Worm (Caenorhabditis elegans) whole organism, L1 larva: ENCODE measurements around the gene srh-236.
"Not testable (repeated sequence)": the region's sequence is repeated elsewhere in the genome, so short reads cannot be mapped to it uniquely, and the experiment has no call there.

Experiments
- C16A3.4 ChIP-seq: fragments of 150-350 bp; optimal IDR thresholded peaks from 2 replicates; lab custom pipeline; 2014; ENCODE audit warnings: missing biosample characterization, missing genetic modification characterization
- C34B4.2 ChIP-seq: sonication (generic microtip); optimal IDR thresholded peaks from 2 replicates; lab custom pipeline; 2017; ENCODE audit warnings: mild to moderate bottlenecking, missing genetic modification characterization, missing compliant biosample characterization
- Y116A8C.19 ChIP-seq: sonication (generic microtip); optimal IDR thresholded peaks from 2 replicates; lab custom pipeline; 2016; ENCODE audit warnings: missing compliant biosample characterization, missing genetic modification characterization, borderline replicate concordance
- aha-1 ChIP-seq: fragments of 150-350 bp; optimal IDR thresholded peaks from 2 replicates; lab custom pipeline; 2014; ENCODE audit warnings: missing biosample characterization, missing genetic modification characterization
- ama-1 ChIP-seq: fragments of 150-350 bp; optimal IDR thresholded peaks from 2 replicates; lab custom pipeline; 2014
- ceh-63 ChIP-seq: fragments of 200-800 bp; sonication (Bioruptor generic); optimal IDR thresholded peaks from 2 replicates; lab custom pipeline; 2018; ENCODE audit warnings: mild to moderate bottlenecking, missing genetic modification characterization, missing compliant biosample characterization
- ceh-8 ChIP-seq: fragments of 200-800 bp; sonication (Bioruptor generic); optimal IDR thresholded peaks from 2 replicates; lab custom pipeline; 2018; ENCODE audit warnings: mild to moderate bottlenecking, missing genetic modification characterization, moderate library complexity, missing compliant biosample characterization
- ceh-88 ChIP-seq: fragments of 200-800 bp; sonication (Bioruptor generic); IDR thresholded peaks from 2 replicates; pipeline ENCODE4 v1.3.6; 2022; ENCODE audit warnings: missing genetic modification characterization, missing compliant biosample characterization
- ceh-90 ChIP-seq: sonication (generic microtip); optimal IDR thresholded peaks from 2 replicates; lab custom pipeline; 2016; ENCODE audit warnings: missing genetic modification characterization, missing compliant biosample characterization
- dpl-1 ChIP-seq, 3 experiments: fragments of 150-350 bp in 2 of 3; sonication (generic microtip) in 1 of 3; optimal IDR thresholded peaks; 2 replicates each; lab custom pipeline; 2014 to 2017; ENCODE audit warnings: missing biosample characterization in 3 of 3, missing genetic modification characterization in 3 of 3, missing genetic modification reagents in 3 of 3
- efl-1 ChIP-seq, 4 experiments: fragments of 150-350 bp; optimal IDR thresholded peaks in 3 of 4; peaks in 1 of 4; 1 replicate in 1 of 4; 2 replicates in 3 of 4; lab custom pipeline; 2014; ENCODE audit warnings: missing biosample characterization in 2 of 4, missing genetic modification characterization in 2 of 4, missing genetic modification reagents in 2 of 4
- efl-3 ChIP-seq: fragments of 200-800 bp; sonication (Bioruptor generic); optimal IDR thresholded peaks from 2 replicates; lab custom pipeline; 2018; ENCODE audit warnings: mild to moderate bottlenecking, missing genetic modification characterization, missing compliant biosample characterization
- egl-13 ChIP-seq: sonication (generic microtip); optimal IDR thresholded peaks from 2 replicates; lab custom pipeline; 2016; ENCODE audit warnings: missing genotype, missing genetic modification reagents, missing genetic modification characterization, missing compliant biosample characterization
- elt-2 ChIP-seq: sonication (generic microtip); optimal IDR thresholded peaks from 2 replicates; lab custom pipeline; 2016; ENCODE audit warnings: missing genetic modification characterization, mild to moderate bottlenecking, inconsistent platforms, missing compliant biosample characterization, missing genetic modification reagents
- ets-5 ChIP-seq: fragments of 200-800 bp; sonication (Bioruptor generic); IDR thresholded peaks from 2 replicates; pipeline ENCODE4 v1.3.6; 2022; ENCODE audit warnings: missing genetic modification characterization, missing compliant biosample characterization
- fkh-10 ChIP-seq: sonication (generic microtip); optimal IDR thresholded peaks from 2 replicates; lab custom pipeline; 2017; ENCODE audit warnings: missing biosample characterization, missing genetic modification reagents, missing genetic modification characterization
- lin-13 ChIP-seq: fragments of 150-350 bp; optimal IDR thresholded peaks from 2 replicates; lab custom pipeline; 2014; ENCODE audit warnings: missing biosample characterization, missing genetic modification reagents, missing genetic modification characterization
- lin-14 ChIP-seq: fragments of 200-800 bp; sonication (Bioruptor generic); optimal IDR thresholded peaks from 2 replicates; lab custom pipeline; 2018; ENCODE audit warnings: mild to moderate bottlenecking, missing genetic modification characterization, moderate library complexity, missing compliant biosample characterization
- lin-39 ChIP-seq: fragments of 150-350 bp; optimal IDR thresholded peaks from 2 replicates; lab custom pipeline; 2014; ENCODE audit warnings: missing biosample characterization, missing genetic modification reagents, missing genetic modification characterization
- mdl-1 ChIP-seq, 2 experiments: fragments of 150-350 bp; optimal IDR thresholded peaks; 2 replicates each; lab custom pipeline; 2014 to 2017; ENCODE audit warnings: missing biosample characterization in 2 of 2, missing genetic modification characterization in 2 of 2, inconsistent platforms in 1 of 2
- nhr-11 ChIP-seq: fragments of 150-350 bp; optimal IDR thresholded peaks from 2 replicates; lab custom pipeline; 2014; ENCODE audit warnings: missing biosample characterization, missing genetic modification characterization
- nhr-19 ChIP-seq: fragments of 200-800 bp; sonication (Bioruptor generic); conservative IDR thresholded peaks from 2 replicates; pipeline ENCODE4 v1.3.6; 2022; ENCODE audit warnings: missing genetic modification characterization, missing compliant biosample characterization
- nhr-20 ChIP-seq: sonication (generic microtip); optimal IDR thresholded peaks from 2 replicates; lab custom pipeline; 2016; ENCODE audit warnings: mild to moderate bottlenecking, missing genetic modification characterization, missing compliant biosample characterization
- nhr-237 ChIP-seq: fragments of 150-350 bp; optimal IDR thresholded peaks from 2 replicates; lab custom pipeline; 2014; ENCODE audit warnings: missing biosample characterization, missing genetic modification characterization
- nhr-28 ChIP-seq: fragments of 150-350 bp; optimal IDR thresholded peaks from 2 replicates; lab custom pipeline; 2014; ENCODE audit warnings: missing biosample characterization, missing genetic modification characterization
- nhr-47 ChIP-seq: sonication (generic microtip); optimal IDR thresholded peaks from 2 replicates; lab custom pipeline; 2016; ENCODE audit warnings: mild to moderate bottlenecking, missing genetic modification characterization, moderate library complexity, missing compliant biosample characterization
- nhr-77 ChIP-seq: fragments of 150-350 bp; optimal IDR thresholded peaks from 2 replicates; lab custom pipeline; 2014; ENCODE audit warnings: missing biosample characterization, missing genetic modification characterization
- nhr-84 ChIP-seq: sonication (generic microtip); optimal IDR thresholded peaks from 2 replicates; lab custom pipeline; 2017; ENCODE audit warnings: missing biosample characterization, missing genetic modification characterization
- nhr-85 ChIP-seq: sonication (generic microtip); peaks from one replicate; lab custom pipeline; 2016; ENCODE audit warnings: missing genetic modification characterization, inconsistent platforms, missing compliant biosample characterization
- nhr-90 ChIP-seq: sonication (generic microtip); optimal IDR thresholded peaks from 2 replicates; lab custom pipeline; 2016; ENCODE audit warnings: mild to moderate bottlenecking, missing genetic modification characterization, missing compliant biosample characterization; ENCODE audit not compliant: poor library complexity
- pax-3 ChIP-seq: fragments of 200-800 bp; sonication (Bioruptor generic); optimal IDR thresholded peaks from 2 replicates; lab custom pipeline; 2018; ENCODE audit warnings: mild to moderate bottlenecking, missing genetic modification characterization, moderate library complexity, missing compliant biosample characterization
- rnt-1 ChIP-seq: sonication (generic microtip); optimal IDR thresholded peaks from 2 replicates; lab custom pipeline; 2016; ENCODE audit warnings: mild to moderate bottlenecking, missing genetic modification characterization, moderate library complexity, missing compliant biosample characterization
- snpc-4 ChIP-seq: fragments of 150-350 bp; optimal IDR thresholded peaks from 2 replicates; lab custom pipeline; 2014; ENCODE audit warnings: missing biosample characterization, missing genetic modification characterization
- snu-23 ChIP-seq: sonication (generic microtip); optimal IDR thresholded peaks from 2 replicates; lab custom pipeline; 2016; ENCODE audit warnings: missing genetic modification characterization, missing compliant biosample characterization
- sox-4 ChIP-seq: sonication (generic microtip); optimal IDR thresholded peaks from 2 replicates; lab custom pipeline; 2016; ENCODE audit warnings: missing genetic modification characterization, missing compliant biosample characterization
- unc-130 ChIP-seq: fragments of 150-350 bp; optimal IDR thresholded peaks from 2 replicates; lab custom pipeline; 2017; ENCODE audit warnings: missing biosample characterization, missing genetic modification characterization, inconsistent platforms
- unc-62 ChIP-seq: fragments of 150-350 bp; optimal IDR thresholded peaks from 2 replicates; lab custom pipeline; 2014; ENCODE audit warnings: missing biosample characterization, missing genetic modification reagents, missing genetic modification characterization
- unc-86 ChIP-seq: sonication (generic microtip); optimal IDR thresholded peaks from 2 replicates; lab custom pipeline; 2016; ENCODE audit warnings: missing genetic modification characterization, missing compliant biosample characterization
- xbp-1 ChIP-seq: sonication (generic microtip); optimal IDR thresholded peaks from 2 replicates; lab custom pipeline; 2016; ENCODE audit warnings: missing genetic modification characterization, missing compliant biosample characterization
- zip-4 ChIP-seq: fragments of 200-800 bp; sonication (Bioruptor generic); optimal IDR thresholded peaks from 2 replicates; lab custom pipeline; 2018; ENCODE audit warnings: mild to moderate bottlenecking, missing genetic modification characterization, moderate library complexity, missing compliant biosample characterization

Gene srh-236

DNA sequence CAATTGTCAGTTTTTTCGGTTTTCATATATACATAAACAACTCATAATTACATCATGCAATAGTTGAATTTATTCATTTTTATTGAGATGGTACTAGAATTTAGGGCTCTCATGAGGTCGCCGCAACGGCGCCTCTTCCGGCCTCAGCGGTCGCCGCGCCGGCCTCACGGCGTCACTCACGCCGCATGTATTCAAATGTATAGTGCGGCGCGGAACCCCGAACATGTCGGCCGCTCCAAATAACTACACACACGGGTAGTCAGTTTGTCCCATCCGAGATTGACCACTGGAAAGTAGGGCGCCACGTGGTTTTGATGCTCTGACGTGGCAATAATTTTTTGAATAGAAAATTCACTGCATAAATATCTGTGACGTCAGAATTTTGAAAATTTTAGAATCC, 45.8 kb upstream of the srh-236 start:
- TF ChIP-seq nhr-84 (no peak), nhr-85 (tag; lab: Kevin White, UChicago) (peak; percentile 11), ceh-90 (tag; lab: Kevin White, UChicago) (no peak)

DNA sequence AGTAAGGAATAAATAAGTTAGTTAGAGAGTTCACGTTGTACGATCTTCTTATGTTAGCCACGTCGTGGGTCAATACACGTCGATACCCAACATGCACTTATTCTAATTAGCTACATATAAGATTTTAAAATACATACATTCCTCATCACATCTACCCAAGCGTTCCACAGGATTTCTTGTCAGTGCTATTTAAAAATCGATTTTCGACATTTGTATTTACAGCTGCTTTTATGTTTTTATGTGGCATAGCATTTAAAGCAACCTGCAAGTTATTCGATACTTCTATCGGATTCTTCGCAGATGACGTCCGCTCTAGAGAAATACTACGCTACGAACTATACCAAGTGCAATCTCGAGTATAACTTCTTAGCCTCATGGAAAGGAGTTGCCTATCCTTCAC, 43.6 kb upstream of the srh-236 start, which contains the start of gene srh-115:
srh-115 (plus strand) TSS at position 301 of the 400 bp plus-strand sequence.
- no peak for TF ChIP-seq lin-39 (tag; lab: Kevin White, UChicago)
- no peak for TF ChIP-seq nhr-77
- no peak for TF ChIP-seq dpl-1 (GFP tag; optimal IDR thresholded peaks at IDR 0.05; lab: Kevin White, UChicago)
- TF ChIP-seq sox-4 (tag; lab: Kevin White, UChicago): no peak
- no peak for TF ChIP-seq unc-62 (GFP tag; lab: Kevin White, UChicago)
- TF ChIP-seq nhr-19 (GFP tag; lab: Robert Waterston, UW): no peak

DNA sequence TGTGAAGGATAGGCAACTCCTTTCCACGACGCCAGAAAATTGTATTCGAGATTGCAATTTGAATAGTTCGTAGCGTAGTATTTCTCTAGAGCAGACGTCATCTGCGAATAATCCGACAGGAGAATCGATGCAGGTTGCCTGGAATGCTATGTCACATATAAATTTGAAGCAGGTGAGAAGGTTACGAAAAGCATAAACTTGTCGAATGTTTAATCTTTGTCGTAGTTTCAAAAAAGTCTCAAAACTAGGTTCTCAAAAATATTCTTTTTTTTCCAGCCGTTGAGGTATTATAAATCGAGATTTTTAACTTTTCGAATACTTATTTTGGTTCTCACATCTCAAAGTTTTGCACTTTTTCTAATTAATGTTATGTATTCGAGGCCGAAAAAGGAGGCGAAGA, 43.2 kb upstream of the srh-236 start, which contains the start of gene srh-116:
srh-116 (minus strand) TSS at position 101 of the 400 bp plus-strand sequence.
- TF ChIP-seq nhr-85 (tag; lab: Kevin White, UChicago); pax-3 (tag; lab: Kevin White, UChicago); ceh-88 (GFP tag; lab: Robert Waterston, UW): not testable (repeated sequence)

DNA sequence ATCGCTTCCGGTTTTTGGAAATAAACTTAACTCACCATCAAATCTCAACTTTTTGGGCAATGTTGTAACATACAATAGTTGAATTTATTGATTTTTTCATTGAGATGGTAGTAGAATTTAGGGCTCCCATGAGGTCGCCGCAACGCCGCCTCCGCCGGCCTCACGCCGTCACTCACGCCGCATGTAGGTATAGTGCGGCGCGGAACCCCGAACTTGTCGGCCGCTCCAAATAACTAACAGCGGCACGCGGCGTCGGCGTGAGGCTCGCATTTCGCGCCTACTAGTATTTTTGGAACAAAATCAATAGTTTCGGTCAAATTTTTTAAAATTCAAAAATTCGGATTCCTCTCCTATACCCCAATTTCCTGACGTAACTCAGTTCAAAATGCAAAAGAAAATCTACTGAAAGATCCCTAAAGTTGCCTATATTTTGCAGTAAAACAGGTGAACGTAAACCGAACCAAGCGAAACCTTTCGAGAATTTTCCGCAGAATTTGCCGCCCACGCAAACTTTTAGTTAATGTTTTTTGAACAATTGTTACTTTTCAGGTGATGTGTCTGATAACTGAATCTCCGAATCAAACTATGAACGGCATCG, 39.6 kb upstream of the srh-236 start, which contains the start of gene Y61B8A.6:
Y61B8A.6 (plus strand) TSS at position 548 of the 598 bp plus-strand sequence.
- no peak for TF ChIP-seq nhr-11 (tag; lab: Kevin White, UChicago)
- no peak for TF ChIP-seq nhr-90 (tag; lab: Kevin White, UChicago)
- TF ChIP-seq snu-23: no peak
- TF ChIP-seq nhr-77: no peak
- TF ChIP-seq C34B4.2 (tag; lab: Kevin White, UChicago): no peak
- no peak for TF ChIP-seq efl-1 (optimal IDR thresholded peaks at IDR 0.05; lab: Kevin White, UChicago)
- TF ChIP-seq efl-1 (GFP tag; optimal IDR thresholded peaks at IDR 0.05 in 1 of 2; lab: Kevin White, UChicago): no peak
- no peak for TF ChIP-seq nhr-47 (tag; lab: Kevin White, UChicago)
- TF ChIP-seq efl-3 (GFP tag; lab: Kevin White, UChicago): no peak
- no peak for TF ChIP-seq nhr-237 (tag; lab: Kevin White, UChicago)
- no peak for TF ChIP-seq ets-5 (GFP tag; lab: Robert Waterston, UW)
- no peak for TF ChIP-seq ceh-63
- TF ChIP-seq dpl-1 (GFP tag; optimal IDR thresholded peaks at IDR 0.05; lab: Kevin White, UChicago): no peak
- TF ChIP-seq unc-86: no peak
- no peak for TF ChIP-seq lin-13 (GFP tag; lab: Kevin White, UChicago)
- no peak for TF ChIP-seq egl-13 (tag; lab: Kevin White, UChicago)
- TF ChIP-seq nhr-20 (tag; lab: Kevin White, UChicago): no peak
- TF ChIP-seq lin-14: no peak

DNA sequence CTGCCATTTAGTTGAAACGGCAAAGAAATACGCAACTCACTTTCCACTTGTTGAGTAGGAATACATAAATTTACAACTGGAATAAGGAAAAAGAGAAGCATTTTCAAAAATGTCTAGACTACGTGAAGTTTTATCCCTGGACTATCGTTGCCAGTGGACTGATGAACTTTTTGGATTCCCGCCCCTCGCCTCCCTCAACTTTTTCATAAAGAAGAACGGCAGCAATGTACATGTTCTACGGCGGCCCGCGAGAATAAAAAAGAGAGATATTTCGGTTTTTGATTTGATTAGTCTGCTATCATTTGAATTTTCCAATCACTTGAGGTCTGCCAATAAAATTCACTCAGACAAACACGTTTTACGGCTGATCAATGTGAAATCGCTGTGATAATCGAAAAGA, 37.1 kb upstream of the srh-236 start, which contains the start of gene clec-243:
clec-243 (minus strand) TSS at position 101 of the 400 bp plus-strand sequence.
- TF ChIP-seq zip-4 (GFP tag; lab: Kevin White, UChicago) (no peak), unc-130 (tag; lab: Kevin White, UChicago) (no peak), xbp-1 (tag; lab: Kevin White, UChicago) (no peak), ama-1 (lab: Kevin White, UChicago) (no peak), ceh-88 (GFP tag; lab: Robert Waterston, UW) (no peak), fkh-10 (GFP tag; lab: Kevin White, UChicago) (no peak)

- no peak for TF ChIP-seq elt-2 (tag; lab: Kevin White, UChicago)
- TF ChIP-seq unc-62 (GFP tag; lab: Kevin White, UChicago): no peak
- TF ChIP-seq xbp-1 (tag; lab: Kevin White, UChicago): no peak
- TF ChIP-seq ceh-8 (GFP tag; lab: Kevin White, UChicago): no peak
- no peak for TF ChIP-seq snpc-4 (tag; lab: Kevin White, UChicago)
- no peak for TF ChIP-seq sox-4 (tag; lab: Kevin White, UChicago)
- no peak for TF ChIP-seq Y116A8C.19 (tag; lab: Kevin White, UChicago)
- TF ChIP-seq C16A3.4 (tag; lab: Kevin White, UChicago): no peak
- no peak for TF ChIP-seq nhr-28
- no peak for TF ChIP-seq rnt-1 (tag; lab: Kevin White, UChicago)
- TF ChIP-seq mdl-1 (tag; optimal IDR thresholded peaks at IDR 0.05; lab: Kevin White, UChicago): no peak
- no peak for TF ChIP-seq aha-1 (tag; lab: Kevin White, UChicago)
Measured at ce11 chrV:17245406-17245805, 33.6 kb upstream of the srh-236 start, which contains the start of gene clec-242. Gene clec-242, minus strand, starts transcription at chrV:17245506.
